Worm (Caenorhabditis elegans): ENCODE data around the gene ins-32.

Gene ins-32

ce11 chrII:3753598-3753997, 49.5 kb downstream of the ins-32 start, which contains the start of gene rcd-1:
rcd-1 (plus strand) TSS chrII:3753898.
- no peak for TF ChIP-seq mes-4 (tag; optimal IDR thresholded peaks at IDR 0.05)
- 0 out of 2 replicates have a peak, but pooled peaks have one; percentile 20 for TF ChIP-seq bed-1 (GFP tag; IDR thresholded peaks at IDR 0.05)
- TF ChIP-seq tlf-1 (GFP tag; optimal IDR thresholded peaks at IDR 0.05), result no peak
- TF ChIP-seq madf-6 (GFP tag; IDR thresholded peaks at IDR 0.05), result no peak

All from whole organism, young adult.